Worm (Caenorhabditis elegans) whole organism, mixed stage, embryonic: Measurements from ENCODE around the gene crls-1.

Experiments used
- M03D4.4 ChIP-seq: sonication (generic microtip); optimal IDR thresholded peaks from 2 replicates; lab custom pipeline; 2017; ENCODE audit warnings: mild to moderate bottlenecking, missing genetic modification characterization, missing compliant biosample characterization
- bed-3 ChIP-seq: fragments of 200-800 bp; sonication (Bioruptor generic); optimal IDR thresholded peaks from 3 replicates; lab custom pipeline; 2018; ENCODE audit warnings: mild to moderate bottlenecking, missing genetic modification characterization, moderate library complexity, missing compliant biosample characterization
- ceh-43 ChIP-seq: fragments of 200-800 bp; sonication (Bioruptor generic); optimal IDR thresholded peaks from 2 replicates; lab custom pipeline; 2018; ENCODE audit warnings: mild to moderate bottlenecking, missing genetic modification characterization, moderate library complexity, missing compliant biosample characterization
- ceh-83 ChIP-seq: fragments of 200-800 bp; sonication (Bioruptor generic); optimal IDR thresholded peaks from 2 replicates; lab custom pipeline; 2018; ENCODE audit warnings: mild to moderate bottlenecking, missing genetic modification characterization, missing compliant biosample characterization
- ces-1 ChIP-seq: fragments of 150-350 bp; optimal IDR thresholded peaks from 2 replicates; lab custom pipeline; 2014; ENCODE audit warnings: missing biosample characterization, missing genetic modification reagents, missing genetic modification characterization
- cnd-1 ChIP-seq: fragments of 200-800 bp; sonication (Bioruptor generic); optimal IDR thresholded peaks from 2 replicates; lab custom pipeline; 2018; ENCODE audit warnings: mild to moderate bottlenecking, missing genetic modification characterization, missing compliant biosample characterization
- drap-1 ChIP-seq: fragments of 200-800 bp; sonication (Bioruptor generic); optimal IDR thresholded peaks from 3 replicates; lab custom pipeline; 2018; ENCODE audit warnings: mild to moderate bottlenecking, missing genetic modification characterization, missing compliant biosample characterization
- elt-1 ChIP-seq: sonication (generic microtip); optimal IDR thresholded peaks from 2 replicates; lab custom pipeline; 2017; ENCODE audit warnings: missing genetic modification characterization, mild to moderate bottlenecking, missing compliant biosample characterization, antibody characterized with exemption, moderate library complexity, borderline replicate concordance; ENCODE audit not compliant: insufficient read depth
- elt-3 ChIP-seq: fragments of 150-350 bp; optimal IDR thresholded peaks from 2 replicates; lab custom pipeline; 2014; ENCODE audit warnings: missing biosample characterization, missing genetic modification characterization
- ham-2 ChIP-seq: fragments of 200-800 bp; sonication (Bioruptor generic); optimal IDR thresholded peaks from 2 replicates; lab custom pipeline; 2018; ENCODE audit warnings: mild to moderate bottlenecking, missing genetic modification characterization, missing compliant biosample characterization
- hlh-1 ChIP-seq: fragments of 150-350 bp; optimal IDR thresholded peaks from 2 replicates; lab custom pipeline; 2014; ENCODE audit warnings: missing biosample characterization, missing genetic modification reagents, missing genetic modification characterization
- lin-13 ChIP-seq: fragments of 150-350 bp; optimal IDR thresholded peaks from 2 replicates; lab custom pipeline; 2014; ENCODE audit warnings: missing biosample characterization, missing genetic modification characterization
- lin-32 ChIP-seq: fragments of 200-800 bp; sonication (Bioruptor generic); optimal IDR thresholded peaks from 2 replicates; lab custom pipeline; 2018; ENCODE audit warnings: mild to moderate bottlenecking, missing genetic modification characterization, missing compliant biosample characterization
- lsy-2 ChIP-seq: fragments of 150-350 bp; optimal IDR thresholded peaks from 2 replicates; lab custom pipeline; 2014; ENCODE audit warnings: missing biosample characterization, missing genetic modification characterization
- mab-5 ChIP-seq: fragments of 150-350 bp; optimal IDR thresholded peaks from 2 replicates; lab custom pipeline; 2014; ENCODE audit warnings: missing biosample characterization, missing genetic modification characterization
- mep-1 ChIP-seq: fragments of 150-350 bp; optimal IDR thresholded peaks from 2 replicates; lab custom pipeline; 2017; ENCODE audit warnings: missing biosample characterization, missing genetic modification reagents, missing genetic modification characterization, inconsistent platforms
- mls-2 ChIP-seq: sonication (generic microtip); optimal IDR thresholded peaks from 2 replicates; lab custom pipeline; 2016; ENCODE audit warnings: mild to moderate bottlenecking, missing genetic modification characterization, moderate library complexity, missing compliant biosample characterization
- nhr-12 ChIP-seq: fragments of 150-350 bp; optimal IDR thresholded peaks from 2 replicates; lab custom pipeline; 2014; ENCODE audit warnings: missing biosample characterization, missing genetic modification characterization
- nhr-2 ChIP-seq: fragments of 150-350 bp; optimal IDR thresholded peaks from 2 replicates; lab custom pipeline; 2014; ENCODE audit warnings: missing biosample characterization, missing genetic modification characterization
- nhr-237 ChIP-seq: fragments of 150-350 bp; optimal IDR thresholded peaks from 2 replicates; lab custom pipeline; 2014; ENCODE audit warnings: missing biosample characterization, missing genetic modification characterization
- nhr-28 ChIP-seq: fragments of 150-350 bp; optimal IDR thresholded peaks from 2 replicates; lab custom pipeline; 2014; ENCODE audit warnings: missing biosample characterization, missing genetic modification characterization
- nhr-76 ChIP-seq: sonication (generic microtip); optimal IDR thresholded peaks from 2 replicates; lab custom pipeline; 2017; ENCODE audit warnings: missing biosample characterization, missing genetic modification characterization
- pha-4 ChIP-seq: fragments of 150-350 bp; optimal IDR thresholded peaks from 2 replicates; lab custom pipeline; 2018; ENCODE audit warnings: missing biosample characterization, missing genetic modification reagents, missing genetic modification characterization
- sem-2 ChIP-seq: fragments of 200-800 bp; sonication (Bioruptor generic); optimal IDR thresholded peaks from 2 replicates; lab custom pipeline; 2018; ENCODE audit warnings: mild to moderate bottlenecking, missing genetic modification characterization, missing compliant biosample characterization
- sptf-1 ChIP-seq: sonication (generic microtip); optimal IDR thresholded peaks from 2 replicates; lab custom pipeline; 2017; ENCODE audit warnings: mild to moderate bottlenecking, missing genetic modification characterization, moderate library complexity, missing compliant biosample characterization
- tbx-8 ChIP-seq: fragments of 200-800 bp; sonication (Bioruptor generic); optimal IDR thresholded peaks from 2 replicates; lab custom pipeline; 2018; ENCODE audit warnings: mild to moderate bottlenecking, missing genetic modification characterization, moderate library complexity, missing compliant biosample characterization
- unc-120 ChIP-seq: sonication (generic microtip); optimal IDR thresholded peaks from 2 replicates; lab custom pipeline; 2017; ENCODE audit warnings: missing genetic modification characterization, missing compliant biosample characterization; ENCODE audit not compliant: poor library complexity, severe bottlenecking
- unc-62 ChIP-seq: fragments of 150-350 bp; optimal IDR thresholded peaks from 2 replicates; lab custom pipeline; 2014; ENCODE audit warnings: missing biosample characterization, missing genetic modification reagents, missing genetic modification characterization
- zip-8 ChIP-seq: fragments of 150-350 bp; optimal IDR thresholded peaks from 2 replicates; lab custom pipeline; 2014; ENCODE audit warnings: missing biosample characterization, missing genetic modification characterization
- ztf-11 ChIP-seq: fragments of 150-350 bp; optimal IDR thresholded peaks from 2 replicates; lab custom pipeline; 2014; ENCODE audit warnings: missing biosample characterization, missing genetic modification characterization

The crls-1 gene

DNA sequence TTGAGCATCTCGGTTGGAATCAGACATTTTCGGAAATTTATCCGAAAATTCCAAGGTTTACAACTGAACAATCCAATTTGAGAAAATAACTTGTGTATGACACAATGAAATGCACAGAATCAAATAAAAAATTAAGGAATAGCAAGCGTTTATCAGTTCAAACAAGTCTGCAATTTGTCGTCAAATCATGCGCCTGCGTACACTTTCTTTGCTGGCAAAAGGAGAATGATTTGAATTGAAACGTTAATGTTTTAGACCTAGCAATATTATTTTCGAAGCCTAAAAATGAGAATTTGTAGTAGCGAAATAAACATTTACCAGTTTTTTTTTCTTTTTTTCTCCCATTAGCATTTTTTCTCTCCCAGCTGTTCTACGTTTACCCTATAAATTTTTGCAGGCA, 40.8 kb upstream of the crls-1 start, which contains the start of the genes fbxa-67 and fbxa-11:
Gene fbxa-67, minus strand, starts transcription at position 199 of the 400 bp plus-strand sequence.
Gene fbxa-11, plus strand, starts transcription at position 398 of the 400 bp plus-strand sequence.
- TF ChIP-seq ces-1 (GFP tag; lab: Kevin White, UChicago) (peak; percentile 11), M03D4.4 (tag; lab: Kevin White, UChicago) (no peak)

DNA sequence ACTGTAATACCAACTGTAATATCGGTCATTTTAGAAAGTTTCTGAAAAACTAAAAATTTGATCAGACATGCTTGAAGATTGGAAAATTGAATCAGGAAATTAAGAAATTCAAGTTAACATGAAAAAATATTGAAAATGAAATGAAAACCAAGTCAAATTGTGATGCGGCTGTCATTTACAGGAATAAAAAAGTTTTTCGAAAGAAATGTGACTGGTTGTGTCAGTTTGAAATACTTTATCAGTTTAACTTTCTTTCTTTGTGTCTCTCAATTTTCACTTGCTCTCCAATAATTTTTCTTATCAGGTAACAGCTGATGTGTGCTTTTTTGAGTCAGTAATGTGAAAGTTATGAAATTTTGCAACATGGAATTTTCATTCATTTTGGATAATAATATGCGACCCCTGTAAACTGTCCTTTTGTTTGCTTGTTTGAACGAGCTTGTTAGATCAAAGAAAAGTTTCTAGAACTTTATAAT, 36.6 kb upstream of the crls-1 start, which contains the start of gene fbxa-60:
Gene fbxa-60, minus strand, starts transcription at position 51 of the 476 bp plus-strand sequence.
- no peak for TF ChIP-seq bed-3 (GFP tag; lab: Kevin White, UChicago)
- TF ChIP-seq sptf-1 (tag; lab: Kevin White, UChicago) = no peak
- no peak for TF ChIP-seq ceh-43 (GFP tag; lab: Kevin White, UChicago)
- no peak for TF ChIP-seq nhr-237
- TF ChIP-seq tbx-8 (GFP tag; lab: Kevin White, UChicago) = no peak
- no peak for TF ChIP-seq mab-5 (tag; lab: Kevin White, UChicago)

DNA sequence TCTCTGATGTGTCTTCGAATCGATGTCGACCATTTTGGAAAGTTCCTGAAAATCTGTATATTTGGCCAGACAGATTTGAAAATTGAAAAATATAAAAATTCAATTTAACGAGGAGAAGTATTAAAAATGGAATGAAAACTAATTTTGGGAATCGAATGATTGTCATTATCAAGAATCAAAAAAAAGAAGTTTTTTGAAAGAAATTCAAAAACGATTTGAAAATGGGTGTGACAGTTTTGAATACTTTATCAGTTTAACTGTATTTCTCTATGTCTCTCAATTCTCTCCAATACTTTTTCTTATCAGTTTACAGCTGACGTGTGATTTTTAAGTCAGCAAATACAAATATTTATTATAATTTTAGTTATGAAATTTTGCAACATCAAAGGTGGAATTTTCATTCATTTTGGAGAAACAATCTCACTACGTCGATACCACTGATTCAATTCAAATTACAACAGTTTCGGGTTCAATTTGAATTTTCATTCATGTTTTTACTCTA, 33.8 kb upstream of the crls-1 start, which contains the start of gene fbxa-59:
Gene fbxa-59, minus strand, starts transcription at position 51 of the 502 bp plus-strand sequence.
- TF ChIP-seq ceh-43 (GFP tag; lab: Kevin White, UChicago) = no peak
- TF ChIP-seq M03D4.4 (tag; lab: Kevin White, UChicago) = no peak

DNA sequence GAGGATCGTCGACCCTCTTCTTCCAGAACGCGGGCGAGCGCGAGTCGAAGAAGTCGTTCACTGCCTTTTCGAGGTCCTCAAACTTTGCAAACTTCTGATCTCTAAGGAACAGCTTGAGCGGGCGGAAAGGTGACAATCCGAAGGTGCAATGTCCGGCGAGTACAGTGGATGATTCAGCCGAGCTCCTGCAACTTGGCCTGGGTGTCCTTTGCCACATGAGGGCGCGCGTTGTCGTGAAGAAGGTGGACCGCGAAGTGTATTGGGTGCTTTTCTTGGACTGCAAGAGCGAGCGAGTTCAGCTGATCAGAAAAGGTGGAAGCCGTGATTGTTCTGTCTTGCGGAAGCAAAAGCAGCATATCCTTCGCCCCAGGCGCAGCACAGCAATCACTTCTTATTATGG, 32.3 kb upstream of the crls-1 start:
- TF ChIP-seq nhr-28 (tag; lab: Kevin White, UChicago) (no peak), zip-8 (tag; lab: Kevin White, UChicago) (no peak), nhr-2 (tag; lab: Kevin White, UChicago) (no peak), M03D4.4 (tag; lab: Kevin White, UChicago) (no peak), lin-13 (no peak), ces-1 (GFP tag; lab: Kevin White, UChicago) (no peak), mep-1 (tag; lab: Kevin White, UChicago) (no peak), cnd-1 (tag; lab: Kevin White, UChicago) (no peak), unc-120 (tag; lab: Kevin White, UChicago) (no peak), ham-2 (no peak), ztf-11 (tag; lab: Kevin White, UChicago) (no peak)

DNA sequence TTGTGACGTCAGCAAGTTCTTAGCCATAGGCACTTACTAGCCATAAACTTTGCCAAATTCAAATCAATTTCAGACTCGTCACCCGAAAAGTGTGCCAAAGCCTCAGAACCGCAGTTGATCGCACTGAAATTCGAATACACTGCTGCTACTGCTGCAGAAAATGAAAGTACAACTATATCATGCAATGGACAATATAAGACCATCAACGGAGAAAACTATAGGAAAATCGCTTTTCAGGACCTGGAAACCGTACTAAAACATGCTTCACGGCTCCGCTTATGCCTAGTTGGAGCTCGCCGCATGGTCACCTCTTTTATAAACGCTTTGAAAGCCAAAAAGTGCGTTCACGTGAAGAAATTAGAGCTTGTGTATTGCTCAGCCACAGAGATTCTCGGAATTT, 28.9 kb upstream of the crls-1 start, which contains the start of gene fbxa-22:
Gene fbxa-22, plus strand, starts transcription at position 301 of the 400 bp plus-strand sequence.
- TF ChIP-seq unc-120 (tag; lab: Kevin White, UChicago) (no peak), lin-32 (GFP tag; lab: Kevin White, UChicago) (no peak), ceh-43 (GFP tag; lab: Kevin White, UChicago) (no peak), hlh-1 (tag; lab: Kevin White, UChicago) (no peak), mab-5 (tag; lab: Kevin White, UChicago) (no peak), mls-2 (tag; lab: Kevin White, UChicago) (no peak), ceh-83 (no peak), bed-3 (GFP tag; lab: Kevin White, UChicago) (no peak), elt-3 (tag; lab: Kevin White, UChicago) (no peak), sptf-1 (tag; lab: Kevin White, UChicago) (no peak), lsy-2 (no peak), elt-1 (tag; lab: Kevin White, UChicago) (no peak), cnd-1 (tag; lab: Kevin White, UChicago) (no peak), sem-2 (no peak), pha-4 (tag; lab: Kevin White, UChicago) (no peak), nhr-76 (tag; lab: Kevin White, UChicago) (no peak), drap-1 (GFP tag; lab: Kevin White, UChicago) (no peak), unc-62 (GFP tag; lab: Kevin White, UChicago) (no peak), nhr-12 (no peak), ham-2 (no peak)
